Worm (Caenorhabditis elegans): ENCODE measurements around the gene F32D8.2.

ce11 chrV:10861611-10862262 is 21.8 kb upstream of the F32D8.2 start:
- TF ChIP-seq jun-1 (tag; optimal IDR thresholded peaks at IDR 0.05) (no peak), ama-1 (optimal IDR thresholded peaks at IDR 0.05) (no peak), elt-3 (tag; optimal IDR thresholded peaks at IDR 0.05) (no peak), skn-1 (tag; optimal IDR thresholded peaks at IDR 0.05) (no peak), snpc-4 (tag; optimal IDR thresholded peaks at IDR 0.05) (peak; percentile 17), nhr-28 (tag; optimal IDR thresholded peaks at IDR 0.05) (no peak), nhr-23 (tag; optimal IDR thresholded peaks at IDR 0.05) (no peak), nhr-77 (tag; optimal IDR thresholded peaks at IDR 0.05) (no peak)
